ENCODE assay signal across 4 worm cellular contexts in the genomic region with DNA sequence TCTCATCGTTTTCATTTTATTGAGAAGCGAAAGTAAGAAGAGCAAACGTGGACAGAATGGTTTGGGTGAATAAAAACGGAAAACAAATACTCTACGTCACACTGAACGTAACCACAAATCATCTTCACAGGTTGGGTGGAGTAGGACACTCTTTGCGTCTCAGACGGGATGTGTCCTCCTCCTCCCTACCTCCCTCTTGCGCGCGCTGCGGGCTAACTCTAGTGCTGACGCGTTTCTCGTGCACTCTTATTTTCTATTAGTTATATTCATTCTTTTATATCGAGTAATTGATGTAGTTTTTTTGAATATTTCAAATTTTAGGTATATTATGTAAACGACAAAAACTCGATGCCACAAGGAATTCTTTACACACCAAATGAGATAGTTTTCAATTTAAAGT.
TF ChIP-seq lines count a peak whose summit lies in the region.

Y34B4A.7 (plus strand) TSS at position 297 of the 400 bp plus-strand sequence.

TF ChIP-seq in whole organism, L2 larva, 48 proteins besides CTCF, POLR2A, EP300 and RAD21 (continues in another document):
- TF ChIP-seq R02D3.7 (tag; optimal IDR thresholded peaks at IDR 0.05; lab: Kevin White, UChicago) (no peak), ztf-11 (tag; optimal IDR thresholded peaks at IDR 0.05; lab: Kevin White, UChicago) (no peak), sma-3 (GFP tag; optimal IDR thresholded peaks at IDR 0.05; lab: Kevin White, UChicago) (peak; percentile 67), nhr-129 (tag; optimal IDR thresholded peaks at IDR 0.05; lab: Kevin White, UChicago) (peak; percentile 40), nhr-11 (tag; optimal IDR thresholded peaks at IDR 0.05; lab: Kevin White, UChicago) (no peak), nhr-23 (tag; optimal IDR thresholded peaks at IDR 0.05; lab: Kevin White, UChicago) (no peak), nhr-21 (tag; optimal IDR thresholded peaks at IDR 0.05; lab: Kevin White, UChicago) (peak; percentile 12), nhr-6 (tag; optimal IDR thresholded peaks at IDR 0.05; lab: Kevin White, UChicago) (peak; percentile 17), sma-9 (GFP tag; optimal IDR thresholded peaks at IDR 0.05; lab: Kevin White, UChicago) (peak; percentile 81), sma-9 (tag; optimal IDR thresholded peaks at IDR 0.05; lab: Kevin White, UChicago) (no peak), ceh-16 (tag; optimal IDR thresholded peaks at IDR 0.05; lab: Kevin White, UChicago) (peak; percentile 78), peb-1 (tag; optimal IDR thresholded peaks at IDR 0.05; lab: Kevin White, UChicago) (no peak), snpc-4 (tag; optimal IDR thresholded peaks at IDR 0.05; lab: Kevin White, UChicago) (peak; percentile 7), fos-1 (tag; optimal IDR thresholded peaks at IDR 0.05; lab: Kevin White, UChicago) (peak; percentile 67), lsy-2 (tag; optimal IDR thresholded peaks at IDR 0.05; lab: Kevin White, UChicago) (peak; percentile 48 to 75), lin-39 (tag; optimal IDR thresholded peaks at IDR 0.05; lab: Kevin White, UChicago) (no peak), nhr-237 (tag; optimal IDR thresholded peaks at IDR 0.05; lab: Kevin White, UChicago) (no peak), sem-4 (tag; optimal IDR thresholded peaks at IDR 0.05; lab: Kevin White, UChicago) (peak; percentile 67), ztf-1 (GFP tag; conservative IDR thresholded peaks at IDR 0.05; lab: Robert Waterston, UW) (no peak), nhr-10 (tag; optimal IDR thresholded peaks at IDR 0.05; lab: Kevin White, UChicago) (no peak), alr-1 (tag; optimal IDR thresholded peaks at IDR 0.05; lab: Kevin White, UChicago) (no peak), lin-11 (tag; optimal IDR thresholded peaks at IDR 0.05; lab: Kevin White, UChicago) (peak; percentile 11)

TF ChIP-seq in whole organism, L4 larva, 104 proteins besides CTCF, POLR2A, EP300 and RAD21 (continues in another document):
- TF ChIP-seq F44E2.7 (GFP tag; IDR thresholded peaks at IDR 0.05; lab: Robert Waterston, UW) (no peak), Y75B8A.6 (GFP tag; IDR thresholded peaks at IDR 0.05; lab: Robert Waterston, UW) (no peak), nhr-76 (tag; optimal IDR thresholded peaks at IDR 0.05; lab: Kevin White, UChicago) (no peak), tra-1 (GFP tag; IDR thresholded peaks at IDR 0.05; lab: Robert Waterston, UW) (0 out of 2 replicates have a peak, but pooled peaks have one; percentile 26), daf-16 (GFP tag; optimal IDR thresholded peaks at IDR 0.05; lab: Kevin White, UChicago) (peak in 1 of 2 experiments; percentile 15), daf-16 (tag; optimal IDR thresholded peaks at IDR 0.05; lab: Kevin White, UChicago) (peak; percentile 12), F49E8.2 (tag; optimal IDR thresholded peaks at IDR 0.05; lab: Kevin White, UChicago; ENCODE audit: borderline replicate concordance) (no peak), T20F7.1 (GFP tag; optimal IDR thresholded peaks at IDR 0.05; lab: Kevin White, UChicago) (no peak), hlh-11 (tag; optimal IDR thresholded peaks at IDR 0.05; lab: Kevin White, UChicago) (peak; percentile 71), mes-2 (tag; optimal IDR thresholded peaks at IDR 0.05; lab: Kevin White, UChicago; ENCODE audit: poor library complexity, severe bottlenecking) (peak; percentile 77), ZK546.5 (tag; optimal IDR thresholded peaks at IDR 0.05; lab: Kevin White, UChicago) (no peak), fos-1 (tag; optimal IDR thresholded peaks at IDR 0.05; lab: Kevin White, UChicago) (no peak), zip-2 (tag; optimal IDR thresholded peaks at IDR 0.05; lab: Kevin White, UChicago) (peak; percentile 41), nhr-28 (tag; optimal IDR thresholded peaks at IDR 0.05; lab: Kevin White, UChicago) (peak; percentile 65), lin-13 (GFP tag; optimal IDR thresholded peaks at IDR 0.05; lab: Kevin White, UChicago) (peak; percentile 38), snpc-4 (tag; optimal IDR thresholded peaks at IDR 0.05; lab: Kevin White, UChicago) (no peak), egl-27 (tag; optimal IDR thresholded peaks at IDR 0.05; lab: Kevin White, UChicago) (no peak), arid-1 (GFP tag; conservative IDR thresholded peaks at IDR 0.05; lab: Robert Waterston, UW) (no peak), aly-2 (tag; optimal IDR thresholded peaks at IDR 0.05; lab: Kevin White, UChicago) (no peak), hif-1 (tag; optimal IDR thresholded peaks at IDR 0.05; lab: Kevin White, UChicago) (peak in 1 of 2 experiments; percentile 14), ceh-20 (GFP tag; IDR thresholded peaks at IDR 0.05; lab: Robert Waterston, UW) (no peak), nhr-48 (tag; optimal IDR thresholded peaks at IDR 0.05; lab: Kevin White, UChicago) (peak; percentile 33)

TF ChIP-seq in whole organism, late embryonic, 69 proteins besides CTCF, POLR2A, EP300 and RAD21 (continues in another document):
- TF ChIP-seq rnt-1 (tag; optimal IDR thresholded peaks at IDR 0.05; lab: Kevin White, UChicago) (peak; percentile 39), unc-86 (tag; optimal IDR thresholded peaks at IDR 0.05; lab: Kevin White, UChicago) (no peak), gmeb-2 (tag; optimal IDR thresholded peaks at IDR 0.05; lab: Kevin White, UChicago) (no peak), pag-3 (tag; optimal IDR thresholded peaks at IDR 0.05; lab: Kevin White, UChicago; ENCODE audit: borderline replicate concordance) (no peak), C38D4.7 (GFP tag; optimal IDR thresholded peaks at IDR 0.05; lab: Kevin White, UChicago) (no peak), odd-2 (tag; optimal IDR thresholded peaks at IDR 0.05; lab: Kevin White, UChicago) (no peak), Y22D7AL.16 (tag; optimal IDR thresholded peaks at IDR 0.05; lab: Kevin White, UChicago) (no peak), fax-1 (tag; optimal IDR thresholded peaks at IDR 0.05; lab: Kevin White, UChicago) (no peak), lin-11 (tag; optimal IDR thresholded peaks at IDR 0.05; lab: Kevin White, UChicago) (no peak), K09A11.1 (tag; optimal IDR thresholded peaks at IDR 0.05; lab: Kevin White, UChicago; ENCODE audit: insufficient read depth) (no peak), ceh-45 (GFP tag; IDR thresholded peaks at IDR 0.05; lab: Robert Waterston, UW) (no peak), ttx-3 (tag; optimal IDR thresholded peaks at IDR 0.05; lab: Kevin White, UChicago) (peak; percentile 18), pha-2 (tag; optimal IDR thresholded peaks at IDR 0.05; lab: Kevin White, UChicago) (no peak), F13H6.1 (tag; optimal IDR thresholded peaks at IDR 0.05; lab: Kevin White, UChicago) (no peak), elt-2 (tag; optimal IDR thresholded peaks at IDR 0.05; lab: Kevin White, UChicago) (peak; percentile 52), nhr-11 (tag; optimal IDR thresholded peaks at IDR 0.05; lab: Kevin White, UChicago) (no peak), pha-4 (tag; optimal IDR thresholded peaks at IDR 0.05; lab: Kevin White, UChicago) (no peak), ceh-19 (GFP tag; optimal IDR thresholded peaks at IDR 0.05; lab: Kevin White, UChicago) (no peak), ets-4 (tag; optimal IDR thresholded peaks at IDR 0.05; lab: Kevin White, UChicago) (no peak), syd-9 (tag; optimal IDR thresholded peaks at IDR 0.05; lab: Kevin White, UChicago) (no peak), madf-2 (tag; optimal IDR thresholded peaks at IDR 0.05; lab: Kevin White, UChicago) (no peak), dmd-4 (tag; optimal IDR thresholded peaks at IDR 0.05; lab: Kevin White, UChicago; ENCODE audit: borderline replicate concordance) (no peak), ceh-14 (tag; optimal IDR thresholded peaks at IDR 0.05; lab: Kevin White, UChicago) (no peak), unc-3 (GFP tag; conservative IDR thresholded peaks at IDR 0.05; lab: Robert Waterston, UW) (no peak), unc-3 (tag; optimal IDR thresholded peaks at IDR 0.05; lab: Kevin White, UChicago) (no peak)

TF ChIP-seq in whole organism, mixed stage, embryonic, 35 proteins besides CTCF, POLR2A, EP300 and RAD21 (continues in another document):
- TF ChIP-seq ceh-39 (tag; optimal IDR thresholded peaks at IDR 0.05; lab: Kevin White, UChicago) (no peak), lsy-2 (tag; optimal IDR thresholded peaks at IDR 0.05; lab: Kevin White, UChicago) (peak; percentile 39), sptf-1 (tag; optimal IDR thresholded peaks at IDR 0.05; lab: Kevin White, UChicago) (peak; percentile 6), hlh-1 (tag; optimal IDR thresholded peaks at IDR 0.05; lab: Kevin White, UChicago) (peak; percentile 28), mls-2 (tag; optimal IDR thresholded peaks at IDR 0.05; lab: Kevin White, UChicago) (no peak), ces-1 (GFP tag; optimal IDR thresholded peaks at IDR 0.05; lab: Kevin White, UChicago) (no peak), bed-3 (GFP tag; optimal IDR thresholded peaks at IDR 0.05; lab: Kevin White, UChicago) (no peak), cnd-1 (tag; optimal IDR thresholded peaks at IDR 0.05; lab: Kevin White, UChicago) (no peak), snpc-4 (tag; optimal IDR thresholded peaks at IDR 0.05; lab: Kevin White, UChicago) (no peak), drap-1 (GFP tag; optimal IDR thresholded peaks at IDR 0.05; lab: Kevin White, UChicago) (no peak), blmp-1 (tag; optimal IDR thresholded peaks at IDR 0.05; lab: Kevin White, UChicago) (no peak), mab-5 (tag; optimal IDR thresholded peaks at IDR 0.05; lab: Kevin White, UChicago) (no peak), nhr-28 (tag; optimal IDR thresholded peaks at IDR 0.05; lab: Kevin White, UChicago) (no peak), nhr-2 (tag; optimal IDR thresholded peaks at IDR 0.05; lab: Kevin White, UChicago) (no peak), unc-62 (GFP tag; optimal IDR thresholded peaks at IDR 0.05; lab: Kevin White, UChicago) (no peak), mep-1 (tag; optimal IDR thresholded peaks at IDR 0.05; lab: Kevin White, UChicago) (peak; percentile 23), unc-39 (tag; optimal IDR thresholded peaks at IDR 0.05; lab: Kevin White, UChicago) (no peak), elt-3 (tag; optimal IDR thresholded peaks at IDR 0.05; lab: Kevin White, UChicago) (no peak), lin-32 (GFP tag; optimal IDR thresholded peaks at IDR 0.05; lab: Kevin White, UChicago) (no peak), sem-2 (GFP tag; optimal IDR thresholded peaks at IDR 0.05; lab: Kevin White, UChicago) (no peak), elt-1 (tag; optimal IDR thresholded peaks at IDR 0.05; lab: Kevin White, UChicago; ENCODE audit: borderline replicate concordance, insufficient read depth) (no peak), nhr-237 (tag; optimal IDR thresholded peaks at IDR 0.05; lab: Kevin White, UChicago) (no peak), flh-1 (GFP tag; optimal IDR thresholded peaks at IDR 0.05; lab: Kevin White, UChicago) (no peak), ztf-11 (tag; optimal IDR thresholded peaks at IDR 0.05; lab: Kevin White, UChicago) (no peak), ham-2 (GFP tag; optimal IDR thresholded peaks at IDR 0.05; lab: Kevin White, UChicago) (no peak), M03D4.4 (tag; optimal IDR thresholded peaks at IDR 0.05; lab: Kevin White, UChicago) (no peak), nhr-76 (tag; optimal IDR thresholded peaks at IDR 0.05; lab: Kevin White, UChicago) (no peak), unc-120 (tag; optimal IDR thresholded peaks at IDR 0.05; lab: Kevin White, UChicago; ENCODE audit: poor library complexity, severe bottlenecking) (no peak), tbx-8 (GFP tag; optimal IDR thresholded peaks at IDR 0.05; lab: Kevin White, UChicago) (no peak)
